Fruit fly (Drosophila melanogaster): ENCODE results near the gene CG14879.

DNA sequence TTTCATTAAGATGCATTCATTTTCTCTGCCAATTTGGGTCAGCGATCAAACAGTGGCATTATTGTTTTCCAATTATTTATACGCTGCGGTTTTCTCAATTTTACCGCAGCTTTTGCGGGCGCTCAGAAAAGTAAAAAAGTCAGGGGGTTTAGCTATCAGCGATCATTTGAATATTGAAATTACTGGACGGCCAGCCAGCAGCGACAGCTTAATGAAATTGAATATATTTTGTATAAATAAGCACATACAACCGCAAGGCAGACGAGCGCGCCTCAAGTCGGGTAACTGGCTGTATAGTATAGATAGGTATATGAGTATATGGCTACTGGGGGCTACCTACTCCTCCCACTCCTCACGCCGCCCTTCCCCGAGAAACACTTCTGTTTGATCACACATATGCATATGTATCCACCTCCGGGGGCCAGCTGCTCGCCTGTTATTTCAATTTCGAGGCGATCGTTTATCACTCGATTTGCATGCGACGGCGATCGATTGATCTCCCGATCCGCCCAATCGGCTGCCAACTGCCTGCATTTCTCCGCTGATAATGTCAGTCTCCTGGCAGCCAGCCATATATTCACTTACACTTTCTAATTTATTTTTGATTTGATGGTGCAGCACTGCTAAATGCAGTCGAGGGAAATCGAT is 7.3 kb upstream of the CG14879 start:
- TF ChIP-seq CG9705 (GFP tag; optimal IDR thresholded peaks at IDR 0.05) (no peak), psq (GFP tag; optimal IDR thresholded peaks at IDR 0.05) (no peak), h (GFP tag; optimal IDR thresholded peaks at IDR 0.05) (peak; percentile 14), Hr83 (GFP tag; optimal IDR thresholded peaks at IDR 0.05; ENCODE audit: poor library complexity, severe bottlenecking) (no peak), OdsH (GFP tag; optimal IDR thresholded peaks at IDR 0.05) (no peak), usp (GFP tag; optimal IDR thresholded peaks at IDR 0.05) (no peak), foxo (GFP tag; optimal IDR thresholded peaks at IDR 0.05) (no peak), Mio (GFP tag; optimal IDR thresholded peaks at IDR 0.05) (no peak), Abd-B (GFP tag; optimal IDR thresholded peaks at IDR 0.05) (no peak)
